Fruit fly (Drosophila melanogaster): ENCODE measurements around the gene CG6293.
A peak's percentile ranks its signal among the peaks of the same experiment; 100 is the strongest.

The CG6293 gene

dm6 chr3R:10265552-10266137, 45.8 kb downstream of the CG6293 start (continued):
- peak; percentile 27 for TF ChIP-seq CG6813 (GFP tag; optimal IDR thresholded peaks at IDR 0.05)
- TF ChIP-seq Fer3 (tag; optimal IDR thresholded peaks at IDR 0.05): peak; percentile 44
- TF ChIP-seq dysf (GFP tag; IDR thresholded peaks at IDR 0.05): peak; percentile 76
- TF ChIP-seq Hr3 (GFP tag; optimal IDR thresholded peaks at IDR 0.05): peak; percentile 29
- TF ChIP-seq CG7987 (GFP tag; optimal IDR thresholded peaks at IDR 0.05): no peak
- peak; percentile 68 for TF ChIP-seq CG7839 (tag; optimal IDR thresholded peaks at IDR 0.05)
- TF ChIP-seq nmo (GFP tag; optimal IDR thresholded peaks at IDR 0.05): peak; percentile 55
- TF ChIP-seq Sox100B (GFP tag; optimal IDR thresholded peaks at IDR 0.05): peak; percentile 29
- TF ChIP-seq CG12071 (GFP tag; optimal IDR thresholded peaks at IDR 0.05): peak; percentile 48
- peak; percentile 47 for TF ChIP-seq Oli (tag; optimal IDR thresholded peaks at IDR 0.05)
- TF ChIP-seq ato (GFP tag; IDR thresholded peaks at IDR 0.05; ENCODE audit: partially characterized antibody): no peak
- no peak for TF ChIP-seq Trl (optimal IDR thresholded peaks at IDR 0.05)
- peak; percentile 11 for TF ChIP-seq Trl (GFP tag; optimal IDR thresholded peaks at IDR 0.05)
- TF ChIP-seq jumu (GFP tag; optimal IDR thresholded peaks at IDR 0.05): peak; percentile 33
- peak; percentile 50; the same call in 1 of the 3 replicates for TF ChIP-seq ase (GFP tag; IDR thresholded peaks at IDR 0.05)
- TF ChIP-seq CG10147 (GFP tag; optimal IDR thresholded peaks at IDR 0.05): peak; percentile 47
- no peak for TF ChIP-seq Sry-β (GFP tag; optimal IDR thresholded peaks at IDR 0.05)
- 0 out of 2 replicates have a peak, but pooled peaks have one; percentile 30 for TF ChIP-seq ham (GFP tag; IDR thresholded peaks at IDR 0.05)
- peak; percentile 27 for TF ChIP-seq CG10462 (GFP tag; optimal IDR thresholded peaks at IDR 0.05)
- no peak for TF ChIP-seq CG15601 (tag; optimal IDR thresholded peaks at IDR 0.05)
- TF ChIP-seq sc (optimal IDR thresholded peaks at IDR 0.05): no peak
- no peak for TF ChIP-seq sc (GFP tag; optimal IDR thresholded peaks at IDR 0.05)
- peak; percentile 35 for TF ChIP-seq disco-r (GFP tag; optimal IDR thresholded peaks at IDR 0.05)
- TF ChIP-seq CG2678 (tag; optimal IDR thresholded peaks at IDR 0.05): peak; percentile 75
- peak in 1 of 2 experiments; percentile 7 for TF ChIP-seq chif (GFP tag; optimal IDR thresholded peaks at IDR 0.05)
- no peak for TF ChIP-seq Opbp (GFP tag; IDR thresholded peaks at IDR 0.05; ENCODE audit: partially characterized antibody)
- peak; percentile 0 for TF ChIP-seq nerfin-1 (tag; optimal IDR thresholded peaks at IDR 0.05)
- TF ChIP-seq mirr (GFP tag; optimal IDR thresholded peaks at IDR 0.05): peak; percentile 12
- TF ChIP-seq grau (tag; optimal IDR thresholded peaks at IDR 0.05): peak; percentile 90
- no peak for TF ChIP-seq jing (GFP tag; optimal IDR thresholded peaks at IDR 0.05)
- TF ChIP-seq CG11560 (tag; IDR thresholded peaks at IDR 0.05): peak; percentile 56; the same call in 1 of the 3 replicates
- 0 out of 2 replicates have a peak, but pooled peaks have one; percentile 39 for TF ChIP-seq CG11085 (GFP tag; IDR thresholded peaks at IDR 0.05)
- TF ChIP-seq CG18476 (GFP tag; optimal IDR thresholded peaks at IDR 0.05): peak; percentile 2
- TF ChIP-seq D19B (GFP tag; optimal IDR thresholded peaks at IDR 0.05): peak; percentile 27
- 0 out of 2 replicates have a peak, but pooled peaks have one; percentile 19 for TF ChIP-seq peb (GFP tag; IDR thresholded peaks at IDR 0.05)
- peak; percentile 83 for TF ChIP-seq CG2120 (GFP tag; optimal IDR thresholded peaks at IDR 0.05)
- peak; percentile 62 for TF ChIP-seq CG30403 (GFP tag; optimal IDR thresholded peaks at IDR 0.05)
- no peak for TF ChIP-seq CG5245 (GFP tag; optimal IDR thresholded peaks at IDR 0.05)
- TF ChIP-seq Dek (tag; optimal IDR thresholded peaks at IDR 0.05): peak; percentile 20
- TF ChIP-seq Ets97D (GFP tag; optimal IDR thresholded peaks at IDR 0.05): peak; percentile 27
- no peak for TF ChIP-seq Bdp1 (GFP tag; optimal IDR thresholded peaks at IDR 0.05)
- TF ChIP-seq CG17361 (GFP tag; IDR thresholded peaks at IDR 0.05): peak; percentile 72
- no peak for TF ChIP-seq hb (GFP tag; IDR thresholded peaks at IDR 0.05; ENCODE audit: partially characterized antibody)
- peak; percentile 41; the same call in 1 of the 2 replicates for TF ChIP-seq chm (GFP tag; IDR thresholded peaks at IDR 0.05)
- peak; percentile 74 for TF ChIP-seq lab (GFP tag; optimal IDR thresholded peaks at IDR 0.05)
- peak; percentile 45 for TF ChIP-seq cato (GFP tag; optimal IDR thresholded peaks at IDR 0.05; ENCODE audit: borderline replicate concordance)
- no peak for TF ChIP-seq CG3407 (GFP tag; optimal IDR thresholded peaks at IDR 0.05)
- peak; percentile 52; the same call in 1 of the 3 replicates for TF ChIP-seq CG11456 (GFP tag; IDR thresholded peaks at IDR 0.05)
- no peak for TF ChIP-seq dimm (GFP tag; IDR thresholded peaks at IDR 0.05)
- TF ChIP-seq phol (tag; optimal IDR thresholded peaks at IDR 0.05): peak; percentile 55

Measured in whole organism, embryonic.